Fruit fly (Drosophila melanogaster): ENCODE measurements around the gene Ras64B.

DNA sequence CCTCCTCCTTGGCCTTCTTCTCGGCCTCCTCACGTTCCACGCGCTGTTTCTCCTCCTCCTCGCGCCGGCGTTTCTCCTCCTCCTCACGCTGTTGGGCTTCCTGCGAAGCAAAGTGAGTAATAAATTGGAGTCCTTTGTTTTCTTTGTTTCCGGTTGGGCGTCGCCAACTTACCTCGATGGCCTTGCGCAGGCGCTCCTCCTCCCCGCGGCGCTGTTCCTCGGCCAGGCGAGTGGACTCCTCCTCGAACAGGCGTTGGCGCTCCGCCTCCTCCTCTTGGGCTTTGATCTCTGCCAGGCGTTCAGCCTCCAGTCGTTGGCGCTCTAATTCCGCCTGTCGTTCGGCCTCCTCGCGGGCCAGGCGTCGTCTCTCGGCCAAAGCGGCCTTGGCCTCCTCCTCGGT lies 13.2 kb upstream of the Ras64B start:
- TF ChIP-seq pad (GFP tag; optimal IDR thresholded peaks at IDR 0.05) (no peak), Mnt (GFP tag; optimal IDR thresholded peaks at IDR 0.05) (no peak), CG33017 (tag; optimal IDR thresholded peaks at IDR 0.05) (no peak), CG5204 (GFP tag; optimal IDR thresholded peaks at IDR 0.05) (no peak), toe (GFP tag; optimal IDR thresholded peaks at IDR 0.05) (no peak)

Measured in whole organism, adult.